Worm (Caenorhabditis elegans) whole organism, mixed stage, embryonic: ENCODE data around the gene nhr-107.

Experiments used
- M03D4.4 ChIP-seq: sonication (generic microtip); optimal IDR thresholded peaks from 2 replicates; lab custom pipeline; 2017; ENCODE audit warnings: mild to moderate bottlenecking, missing genetic modification characterization, missing compliant biosample characterization
- bed-3 ChIP-seq: fragments of 200-800 bp; sonication (Bioruptor generic); optimal IDR thresholded peaks from 3 replicates; lab custom pipeline; 2018; ENCODE audit warnings: mild to moderate bottlenecking, missing genetic modification characterization, moderate library complexity, missing compliant biosample characterization
- blmp-1 ChIP-seq: fragments of 150-350 bp; optimal IDR thresholded peaks from 2 replicates; lab custom pipeline; 2014; ENCODE audit warnings: missing biosample characterization, missing genetic modification characterization
- ceh-39 ChIP-seq: fragments of 150-350 bp; optimal IDR thresholded peaks from 2 replicates; lab custom pipeline; 2014; ENCODE audit warnings: missing biosample characterization, missing genetic modification characterization
- ceh-43 ChIP-seq: fragments of 200-800 bp; sonication (Bioruptor generic); optimal IDR thresholded peaks from 2 replicates; lab custom pipeline; 2018; ENCODE audit warnings: mild to moderate bottlenecking, missing genetic modification characterization, moderate library complexity, missing compliant biosample characterization
- ceh-83 ChIP-seq: fragments of 200-800 bp; sonication (Bioruptor generic); optimal IDR thresholded peaks from 2 replicates; lab custom pipeline; 2018; ENCODE audit warnings: mild to moderate bottlenecking, missing genetic modification characterization, missing compliant biosample characterization
- cnd-1 ChIP-seq: fragments of 200-800 bp; sonication (Bioruptor generic); optimal IDR thresholded peaks from 2 replicates; lab custom pipeline; 2018; ENCODE audit warnings: mild to moderate bottlenecking, missing genetic modification characterization, missing compliant biosample characterization
- drap-1 ChIP-seq: fragments of 200-800 bp; sonication (Bioruptor generic); optimal IDR thresholded peaks from 3 replicates; lab custom pipeline; 2018; ENCODE audit warnings: mild to moderate bottlenecking, missing genetic modification characterization, missing compliant biosample characterization
- elt-3 ChIP-seq: fragments of 150-350 bp; optimal IDR thresholded peaks from 2 replicates; lab custom pipeline; 2014; ENCODE audit warnings: missing biosample characterization, missing genetic modification characterization
- flh-1 ChIP-seq: fragments of 200-800 bp; sonication (Bioruptor generic); optimal IDR thresholded peaks from 2 replicates; lab custom pipeline; 2018; ENCODE audit warnings: mild to moderate bottlenecking, missing genetic modification characterization, moderate library complexity, missing compliant biosample characterization
- ham-2 ChIP-seq: fragments of 200-800 bp; sonication (Bioruptor generic); optimal IDR thresholded peaks from 2 replicates; lab custom pipeline; 2018; ENCODE audit warnings: mild to moderate bottlenecking, missing genetic modification characterization, missing compliant biosample characterization
- hlh-1 ChIP-seq: fragments of 150-350 bp; optimal IDR thresholded peaks from 2 replicates; lab custom pipeline; 2014; ENCODE audit warnings: missing biosample characterization, missing genetic modification reagents, missing genetic modification characterization
- lin-13 ChIP-seq: fragments of 150-350 bp; optimal IDR thresholded peaks from 2 replicates; lab custom pipeline; 2014; ENCODE audit warnings: missing biosample characterization, missing genetic modification characterization
- lin-32 ChIP-seq: fragments of 200-800 bp; sonication (Bioruptor generic); optimal IDR thresholded peaks from 2 replicates; lab custom pipeline; 2018; ENCODE audit warnings: mild to moderate bottlenecking, missing genetic modification characterization, missing compliant biosample characterization
- lsy-2 ChIP-seq: fragments of 150-350 bp; optimal IDR thresholded peaks from 2 replicates; lab custom pipeline; 2014; ENCODE audit warnings: missing biosample characterization, missing genetic modification characterization
- mep-1 ChIP-seq: fragments of 150-350 bp; optimal IDR thresholded peaks from 2 replicates; lab custom pipeline; 2017; ENCODE audit warnings: missing biosample characterization, missing genetic modification reagents, missing genetic modification characterization, inconsistent platforms
- mls-2 ChIP-seq: sonication (generic microtip); optimal IDR thresholded peaks from 2 replicates; lab custom pipeline; 2016; ENCODE audit warnings: mild to moderate bottlenecking, missing genetic modification characterization, moderate library complexity, missing compliant biosample characterization
- nhr-12 ChIP-seq: fragments of 150-350 bp; optimal IDR thresholded peaks from 2 replicates; lab custom pipeline; 2014; ENCODE audit warnings: missing biosample characterization, missing genetic modification characterization
- nhr-237 ChIP-seq: fragments of 150-350 bp; optimal IDR thresholded peaks from 2 replicates; lab custom pipeline; 2014; ENCODE audit warnings: missing biosample characterization, missing genetic modification characterization
- nhr-28 ChIP-seq: fragments of 150-350 bp; optimal IDR thresholded peaks from 2 replicates; lab custom pipeline; 2014; ENCODE audit warnings: missing biosample characterization, missing genetic modification characterization
- nhr-76 ChIP-seq: sonication (generic microtip); optimal IDR thresholded peaks from 2 replicates; lab custom pipeline; 2017; ENCODE audit warnings: missing biosample characterization, missing genetic modification characterization
- pha-4 ChIP-seq: fragments of 150-350 bp; optimal IDR thresholded peaks from 2 replicates; lab custom pipeline; 2018; ENCODE audit warnings: missing biosample characterization, missing genetic modification reagents, missing genetic modification characterization
- sem-2 ChIP-seq: fragments of 200-800 bp; sonication (Bioruptor generic); optimal IDR thresholded peaks from 2 replicates; lab custom pipeline; 2018; ENCODE audit warnings: mild to moderate bottlenecking, missing genetic modification characterization, missing compliant biosample characterization
- snpc-4 ChIP-seq: fragments of 150-350 bp; optimal IDR thresholded peaks from 2 replicates; lab custom pipeline; 2014; ENCODE audit warnings: missing biosample characterization, missing genetic modification characterization
- sptf-1 ChIP-seq: sonication (generic microtip); optimal IDR thresholded peaks from 2 replicates; lab custom pipeline; 2017; ENCODE audit warnings: mild to moderate bottlenecking, missing genetic modification characterization, moderate library complexity, missing compliant biosample characterization
- unc-39 ChIP-seq: fragments of 150-350 bp; optimal IDR thresholded peaks from 2 replicates; lab custom pipeline; 2014; ENCODE audit warnings: missing biosample characterization, missing genetic modification characterization
- unc-62 ChIP-seq: fragments of 150-350 bp; optimal IDR thresholded peaks from 2 replicates; lab custom pipeline; 2014; ENCODE audit warnings: missing biosample characterization, missing genetic modification reagents, missing genetic modification characterization
- zip-8 ChIP-seq: fragments of 150-350 bp; optimal IDR thresholded peaks from 2 replicates; lab custom pipeline; 2014; ENCODE audit warnings: missing biosample characterization, missing genetic modification characterization
- ztf-11 ChIP-seq: fragments of 150-350 bp; optimal IDR thresholded peaks from 2 replicates; lab custom pipeline; 2014; ENCODE audit warnings: missing biosample characterization, missing genetic modification characterization

Gene nhr-107

ce11 chrV:6997041-6997552 is at the start of gene nhr-107:
Gene nhr-107, minus strand, starts transcription at chrV:6997091.
- TF ChIP-seq sptf-1 (tag; lab: Kevin White, UChicago) (no peak), nhr-237 (tag; lab: Kevin White, UChicago) (no peak), M03D4.4 (no peak), zip-8 (peak; percentile 22), ceh-39 (tag; lab: Kevin White, UChicago) (no peak), mep-1 (tag; lab: Kevin White, UChicago) (no peak)

DNA sequence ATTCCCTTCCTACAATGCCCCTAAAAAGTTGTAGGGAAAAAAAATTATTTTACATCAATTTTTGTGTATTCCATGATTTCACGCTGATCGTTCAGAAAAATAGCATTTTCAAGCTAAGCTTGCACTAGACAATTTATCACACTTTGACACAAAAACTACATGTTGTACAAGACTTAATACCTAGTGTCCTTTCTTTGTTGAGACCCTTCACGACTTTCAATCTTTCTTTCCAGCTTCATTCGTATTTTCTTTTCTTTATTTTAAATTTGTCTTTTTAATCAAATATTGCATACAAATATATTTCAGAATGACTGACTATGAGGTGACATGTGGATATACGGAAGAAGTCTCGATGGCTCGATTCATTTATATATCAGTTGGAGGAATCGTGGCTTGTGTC is 49.1 kb upstream of the nhr-107 start, which contains the start of gene F20A1.2:
TSS of gene F20A1.2 (plus strand) at position 301 of the 400 bp plus-strand sequence.
- TF ChIP-seq unc-39 (tag; lab: Kevin White, UChicago): no peak
- TF ChIP-seq sptf-1 (tag; lab: Kevin White, UChicago): no peak
- no peak for TF ChIP-seq mls-2
- TF ChIP-seq bed-3 (GFP tag; lab: Kevin White, UChicago): no peak
- TF ChIP-seq nhr-237 (tag; lab: Kevin White, UChicago): no peak
- no peak for TF ChIP-seq ztf-11 (tag; lab: Kevin White, UChicago)
- TF ChIP-seq unc-62 (GFP tag; lab: Kevin White, UChicago): no peak
- TF ChIP-seq lin-13 (tag; lab: Kevin White, UChicago): no peak
- TF ChIP-seq nhr-12 (tag; lab: Kevin White, UChicago): no peak
- TF ChIP-seq M03D4.4: no peak
- no peak for TF ChIP-seq snpc-4 (tag; lab: Kevin White, UChicago)
- no peak for TF ChIP-seq pha-4 (tag; lab: Kevin White, UChicago)
- no peak for TF ChIP-seq flh-1
- no peak for TF ChIP-seq ceh-83 (GFP tag; lab: Kevin White, UChicago)
- TF ChIP-seq lsy-2: no peak
- no peak for TF ChIP-seq sem-2 (GFP tag; lab: Kevin White, UChicago)
- no peak for TF ChIP-seq blmp-1
- TF ChIP-seq hlh-1: no peak
- no peak for TF ChIP-seq cnd-1 (tag; lab: Kevin White, UChicago)
- TF ChIP-seq nhr-28 (tag; lab: Kevin White, UChicago): no peak

DNA sequence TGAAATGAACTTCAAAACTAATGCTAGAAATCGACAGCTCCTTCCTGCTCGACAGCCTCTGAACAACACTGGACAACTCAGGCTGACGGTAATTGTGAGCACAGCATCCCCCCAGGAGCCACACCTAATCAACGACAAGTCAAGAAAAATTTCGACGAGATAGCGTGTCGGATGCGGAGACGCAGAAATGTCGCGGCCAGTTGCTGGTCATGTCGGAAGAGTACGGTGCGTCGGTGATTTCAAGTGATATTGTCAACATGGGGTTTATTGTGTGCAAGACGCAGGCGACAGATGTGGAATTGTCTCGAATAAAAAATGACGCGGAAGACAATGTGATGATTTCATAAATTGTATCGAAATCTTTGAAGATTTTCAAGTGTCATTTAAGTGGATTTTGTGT is 39.6 kb upstream of the nhr-107 start, which contains the start of gene twk-11:
TSS of gene twk-11 (minus strand) at position 101 of the 400 bp plus-strand sequence.
- TF ChIP-seq pha-4 (tag; lab: Kevin White, UChicago) (peak; percentile 20), nhr-28 (tag; lab: Kevin White, UChicago) (no peak)

ce11 chrV:7027055-7027454 is 30.2 kb upstream of the nhr-107 start, which contains the start of gene F20A1.6:
Gene F20A1.6, minus strand, starts transcription at chrV:7027155.
- no peak for TF ChIP-seq nhr-237 (tag; lab: Kevin White, UChicago)
- no peak for TF ChIP-seq unc-62 (GFP tag; lab: Kevin White, UChicago)
- no peak for TF ChIP-seq ham-2
- no peak for TF ChIP-seq mep-1 (tag; lab: Kevin White, UChicago)
- TF ChIP-seq elt-3: no peak
- no peak for TF ChIP-seq blmp-1
- no peak for TF ChIP-seq flh-1
- TF ChIP-seq snpc-4 (tag; lab: Kevin White, UChicago): no peak

DNA sequence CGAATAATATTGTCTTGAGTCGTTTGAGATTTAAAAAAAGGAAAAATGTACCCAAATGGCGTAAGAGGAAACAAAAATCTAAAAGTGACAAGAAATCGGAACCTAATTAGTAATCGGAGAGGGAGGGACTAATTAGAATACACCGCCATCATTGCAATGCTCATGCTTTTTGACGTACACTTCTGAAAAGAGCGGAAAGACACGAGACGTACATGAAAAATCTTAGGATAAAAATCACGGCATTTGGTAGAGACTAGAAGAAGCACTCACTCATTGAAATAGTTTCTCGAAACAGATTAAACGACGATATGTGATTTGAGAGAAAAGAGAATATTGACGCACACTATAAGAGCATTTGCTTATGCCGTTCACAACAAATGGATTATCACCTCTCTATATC is 26.1 kb upstream of the nhr-107 start:
- TF ChIP-seq blmp-1: no peak
- no peak for TF ChIP-seq lsy-2
- no peak for TF ChIP-seq drap-1 (GFP tag; lab: Kevin White, UChicago)
- TF ChIP-seq mls-2: no peak
- TF ChIP-seq unc-39 (tag; lab: Kevin White, UChicago): no peak
- no peak for TF ChIP-seq M03D4.4
- no peak for TF ChIP-seq ceh-83 (GFP tag; lab: Kevin White, UChicago)
- no peak for TF ChIP-seq snpc-4 (tag; lab: Kevin White, UChicago)
- TF ChIP-seq, all 35 proteins: peak for 0

DNA sequence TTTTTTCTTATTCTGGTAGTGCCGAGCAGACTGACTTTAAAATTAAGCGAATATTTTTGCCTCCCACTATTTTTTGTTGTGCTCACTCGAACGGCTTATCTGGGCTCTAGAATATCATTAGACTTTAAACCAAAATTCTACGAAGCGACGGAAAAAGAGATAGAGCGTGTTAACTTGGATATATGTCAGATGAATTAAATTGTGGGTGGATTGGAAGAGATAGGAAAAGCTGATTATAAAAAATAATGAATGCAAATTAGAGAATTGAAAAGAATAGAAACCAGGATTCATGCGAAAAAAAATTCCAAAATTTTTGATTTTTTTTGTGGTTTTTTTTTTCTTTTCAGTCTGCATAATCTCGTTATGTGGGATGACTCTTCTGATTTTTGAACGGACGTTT is 24.9 kb upstream of the nhr-107 start, which contains the start of gene F20A1.4:
TSS of gene F20A1.4 (minus strand) at position 101 of the 400 bp plus-strand sequence.
- TF ChIP-seq ceh-83 (GFP tag; lab: Kevin White, UChicago) (no peak), sptf-1 (tag; lab: Kevin White, UChicago) (no peak), lsy-2 (no peak), pha-4 (tag; lab: Kevin White, UChicago) (no peak), sem-2 (GFP tag; lab: Kevin White, UChicago) (no peak), ceh-43 (no peak), hlh-1 (no peak), nhr-237 (tag; lab: Kevin White, UChicago) (no peak), ham-2 (no peak), lin-32 (GFP tag; lab: Kevin White, UChicago) (no peak), zip-8 (no peak), nhr-76 (tag; lab: Kevin White, UChicago) (no peak), lin-13 (tag; lab: Kevin White, UChicago) (no peak), drap-1 (GFP tag; lab: Kevin White, UChicago) (no peak)
